Fruit fly (Drosophila melanogaster): ENCODE results near the gene HDAC11.
A peak's percentile ranks its signal among the peaks of the same experiment; 100 is the strongest.

Gene HDAC11

dm6 chr3R:24850420-24850819 is 5.6 kb downstream of the HDAC11 start, which contains the start of gene CG7006 (continued):
- TF ChIP-seq Nf-YB (GFP tag; optimal IDR thresholded peaks at IDR 0.05) (peak; percentile 6), ems (GFP tag; optimal IDR thresholded peaks at IDR 0.05) (peak; percentile 69), CG10321 (GFP tag; IDR thresholded peaks at IDR 0.05) (no peak), CG17385 (GFP tag; optimal IDR thresholded peaks at IDR 0.05) (peak; percentile 63), tin (GFP tag; optimal IDR thresholded peaks at IDR 0.05) (peak; percentile 71), wek (GFP tag; optimal IDR thresholded peaks at IDR 0.05) (no peak), slp2 (GFP tag; optimal IDR thresholded peaks at IDR 0.05) (peak; percentile 60), BEAF-32 (GFP tag; optimal IDR thresholded peaks at IDR 0.05) (peak; percentile 84), CG18011 (GFP tag; optimal IDR thresholded peaks at IDR 0.05) (no peak), Ada2b (GFP tag; IDR thresholded peaks at IDR 0.05) (no peak), CG18262 (tag; optimal IDR thresholded peaks at IDR 0.05) (no peak), CG14667 (GFP tag; IDR thresholded peaks at IDR 0.05) (no peak), Gsc (GFP tag; IDR thresholded peaks at IDR 0.05) (no peak), jigr1 (GFP tag; IDR thresholded peaks at IDR 0.05) (no peak), CTCF (GFP tag; optimal IDR thresholded peaks at IDR 0.05) (no peak), Kr (GFP tag; optimal IDR thresholded peaks at IDR 0.05) (no peak), tap (tag; optimal IDR thresholded peaks at IDR 0.05) (no peak), C15 (GFP tag; IDR thresholded peaks at IDR 0.05) (no peak), vnd (GFP tag; IDR thresholded peaks at IDR 0.05; ENCODE audit: partially characterized antibody) (peak; percentile 55; the same call in 2 of the 3 replicates), hth (optimal IDR thresholded peaks at IDR 0.05) (no peak), salm (tag; optimal IDR thresholded peaks at IDR 0.05) (no peak), Dek (tag; optimal IDR thresholded peaks at IDR 0.05) (no peak), CG2875 (GFP tag; optimal IDR thresholded peaks at IDR 0.05) (no peak), insv (GFP tag; optimal IDR thresholded peaks at IDR 0.05) (peak in 1 of 2 experiments; percentile 13), CG7271 (tag; optimal IDR thresholded peaks at IDR 0.05) (peak; percentile 2), CG17359 (tag; optimal IDR thresholded peaks at IDR 0.05) (peak; percentile 48), CG16815 (GFP tag; optimal IDR thresholded peaks at IDR 0.05) (peak; percentile 62), Elba2 (GFP tag; optimal IDR thresholded peaks at IDR 0.05) (peak; percentile 10), mam (GFP tag; optimal IDR thresholded peaks at IDR 0.05) (peak; percentile 91), dm (GFP tag; optimal IDR thresholded peaks at IDR 0.05) (peak; percentile 94), luna (GFP tag; optimal IDR thresholded peaks at IDR 0.05) (peak; percentile 16), CG13894 (tag; optimal IDR thresholded peaks at IDR 0.05) (no peak), grau (tag; optimal IDR thresholded peaks at IDR 0.05) (no peak), dmrt99B (tag; optimal IDR thresholded peaks at IDR 0.05) (no peak), CG4617 (GFP tag; optimal IDR thresholded peaks at IDR 0.05; ENCODE audit: borderline replicate concordance) (peak; percentile 79), gt (GFP tag; IDR thresholded peaks at IDR 0.05) (no peak; the same call in 1 of the 2 replicates), CG14710 (tag; optimal IDR thresholded peaks at IDR 0.05) (peak; percentile 61), CG10462 (GFP tag; optimal IDR thresholded peaks at IDR 0.05) (no peak), NC2β (GFP tag; optimal IDR thresholded peaks at IDR 0.05) (peak; percentile 80), dpn (GFP tag; optimal IDR thresholded peaks at IDR 0.05) (peak; percentile 84 to 92), CG15514 (GFP tag; optimal IDR thresholded peaks at IDR 0.05) (peak; percentile 62), ERR (GFP tag; optimal IDR thresholded peaks at IDR 0.05) (peak; percentile 81), CG10274 (GFP tag; optimal IDR thresholded peaks at IDR 0.05) (no peak), CG12236 (GFP tag; optimal IDR thresholded peaks at IDR 0.05) (no peak), fd102C (GFP tag; optimal IDR thresholded peaks at IDR 0.05) (no peak), da (GFP tag; optimal IDR thresholded peaks at IDR 0.05) (peak; percentile 32), CG17612 (GFP tag; IDR thresholded peaks at IDR 0.05) (peak; percentile 21; the same call in 1 of the 2 replicates), otp (GFP tag; IDR thresholded peaks at IDR 0.05) (0 out of 3 replicates have a peak, but pooled peaks have one; percentile 18)
